Fruit fly (Drosophila melanogaster): Measurements from ENCODE around the gene CG34367.

CG34367 gene

DNA sequence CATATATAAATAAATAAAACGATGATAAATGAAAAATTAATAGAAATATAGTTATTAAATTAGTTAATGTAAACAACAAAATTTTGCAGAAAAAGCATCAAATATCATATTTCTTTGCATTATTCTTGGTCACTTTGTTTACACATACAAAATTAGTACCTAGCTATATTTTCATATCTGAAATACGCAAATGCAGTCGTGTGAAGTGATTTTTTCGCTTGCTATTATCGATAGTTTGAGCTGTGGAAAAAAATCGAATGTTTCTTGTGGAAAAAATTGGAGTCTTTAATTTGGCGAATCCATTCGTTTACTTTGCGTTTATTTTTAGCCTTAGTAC, 42.8 kb upstream of the CG34367 start, which contains the start of gene Cnot4 (continued):
- TF ChIP-seq CG7372 (GFP tag; IDR thresholded peaks at IDR 0.05) (no peak), NC2β (GFP tag; optimal IDR thresholded peaks at IDR 0.05) (no peak), lola (GFP tag; optimal IDR thresholded peaks at IDR 0.05) (no peak), dati (GFP tag; IDR thresholded peaks at IDR 0.05) (no peak), chinmo (GFP tag; IDR thresholded peaks at IDR 0.05; ENCODE audit: partially characterized antibody) (no peak), CG1024 (GFP tag; IDR thresholded peaks at IDR 0.05) (no peak), CG18262 (tag; optimal IDR thresholded peaks at IDR 0.05) (peak; percentile 30), ro (GFP tag; IDR thresholded peaks at IDR 0.05) (no peak), CG3847 (GFP tag; IDR thresholded peaks at IDR 0.05) (no peak), CG4854 (GFP tag; optimal IDR thresholded peaks at IDR 0.05) (no peak), Hr51 (GFP tag; optimal IDR thresholded peaks at IDR 0.05) (no peak), CG2199 (GFP tag; IDR thresholded peaks at IDR 0.05) (no peak), CG17186 (GFP tag; optimal IDR thresholded peaks at IDR 0.05) (no peak), MTF-1 (GFP tag; optimal IDR thresholded peaks at IDR 0.05; ENCODE audit: borderline replicate concordance) (no peak), CG1233 (GFP tag; optimal IDR thresholded peaks at IDR 0.05) (no peak), sna (GFP tag; IDR thresholded peaks at IDR 0.05; ENCODE audit: partially characterized antibody) (no peak), chif (GFP tag; optimal IDR thresholded peaks at IDR 0.05) (no peak), Dp (GFP tag; optimal IDR thresholded peaks at IDR 0.05) (peak; percentile 1), CG6272 (GFP tag; IDR thresholded peaks at IDR 0.05) (no peak), ttk (GFP tag; IDR thresholded peaks at IDR 0.05) (no peak), maf-S (GFP tag; optimal IDR thresholded peaks at IDR 0.05) (no peak), fd64A (GFP tag; optimal IDR thresholded peaks at IDR 0.05) (no peak), so (GFP tag; IDR thresholded peaks at IDR 0.05) (no peak), sqz (GFP tag; optimal IDR thresholded peaks at IDR 0.05) (no peak), Dll (GFP tag; IDR thresholded peaks at IDR 0.05; ENCODE audit: partially characterized antibody) (peak; percentile 39; the same call in 2 of the 4 replicates), CG14710 (tag; optimal IDR thresholded peaks at IDR 0.05) (peak; percentile 63), CG34422 (GFP tag; IDR thresholded peaks at IDR 0.05) (0 out of 3 replicates have a peak, but pooled peaks have one; percentile 11), CG1792 (GFP tag; optimal IDR thresholded peaks at IDR 0.05) (no peak), Taf1 (GFP tag; IDR thresholded peaks at IDR 0.05) (no peak), klu (GFP tag; IDR thresholded peaks at IDR 0.05) (no peak), CG14667 (GFP tag; IDR thresholded peaks at IDR 0.05) (no peak), p53 (GFP tag; optimal IDR thresholded peaks at IDR 0.05) (no peak), CG1603 (tag; optimal IDR thresholded peaks at IDR 0.05) (peak; percentile 17), CG31388 (GFP tag; optimal IDR thresholded peaks at IDR 0.05) (no peak), Usf (GFP tag; optimal IDR thresholded peaks at IDR 0.05) (no peak), CG11085 (GFP tag; IDR thresholded peaks at IDR 0.05) (no peak), nerfin-2 (GFP tag; IDR thresholded peaks at IDR 0.05; ENCODE audit: partially characterized antibody) (no peak), CG2129 (GFP tag; IDR thresholded peaks at IDR 0.05; ENCODE audit: partially characterized antibody) (no peak), sc (optimal IDR thresholded peaks at IDR 0.05) (no peak), sc (GFP tag; optimal IDR thresholded peaks at IDR 0.05) (no peak), ssp (GFP tag; IDR thresholded peaks at IDR 0.05) (no peak), tx (GFP tag; optimal IDR thresholded peaks at IDR 0.05) (no peak), CG12236 (GFP tag; optimal IDR thresholded peaks at IDR 0.05) (no peak), vnd (GFP tag; IDR thresholded peaks at IDR 0.05; ENCODE audit: partially characterized antibody) (no peak), CG3726 (GFP tag; IDR thresholded peaks at IDR 0.05) (no peak), CG11560 (tag; IDR thresholded peaks at IDR 0.05) (peak; percentile 97), CkIIα-i1 (GFP tag; IDR thresholded peaks at IDR 0.05) (no peak), CG10274 (GFP tag; optimal IDR thresholded peaks at IDR 0.05) (no peak), fd3F (GFP tag; optimal IDR thresholded peaks at IDR 0.05) (no peak), grau (tag; optimal IDR thresholded peaks at IDR 0.05) (no peak), CG2712 (tag; optimal IDR thresholded peaks at IDR 0.05) (peak; percentile 36), CG17385 (GFP tag; optimal IDR thresholded peaks at IDR 0.05) (no peak)

All from whole organism, embryonic.